Fruit fly (Drosophila melanogaster): Measurements from ENCODE around the gene CG31287.

- TF ChIP-seq Myc (optimal IDR thresholded peaks at IDR 0.05), result no peak
- TF ChIP-seq ttk (optimal IDR thresholded peaks at IDR 0.05), result no peak
- no peak for TF ChIP-seq psq (optimal IDR thresholded peaks at IDR 0.05)
- no peak for TF ChIP-seq h (optimal IDR thresholded peaks at IDR 0.05)
- TF ChIP-seq insv (optimal IDR thresholded peaks at IDR 0.05), result no peak
- TF ChIP-seq Sin3A (optimal IDR thresholded peaks at IDR 0.05), result no peak
Measured at dm6 chr3R:16210808-16211578, 7.8 kb downstream of the CG31287 start.

Measured in Kc167 (cell line).